Worm (Caenorhabditis elegans) whole organism, L4/young adult: ENCODE results near the gene T13C2.3.

ENCODE experiments used
- dao-5 ChIP-seq: sonication (generic microtip); optimal IDR thresholded peaks from 2 replicates; lab custom pipeline; 2016; ENCODE audit warnings: missing genotype, missing genetic modification characterization, moderate library complexity, missing compliant biosample characterization
- him-1 ChIP-seq: sonication (generic microtip); optimal IDR thresholded peaks from 2 replicates; lab custom pipeline; 2016; ENCODE audit warnings: missing genotype, missing genetic modification reagents, missing genetic modification characterization, missing compliant biosample characterization

ce11 chrII:6752027-6752426, 37.0 kb upstream of the T13C2.3 start, which contains the start of gene F41G3.19:
- TF ChIP-seq him-1 (tag; lab: Kevin White, UChicago) (no peak), dao-5 (no peak)
